Fruit fly (Drosophila melanogaster) whole organism, adult: ENCODE data around the gene Gr98a.

Experiments
- CG11617 ChIP-seq: fragments of 200-800 bp; sonication (Bioruptor generic); optimal IDR thresholded peaks from 2 replicates; lab custom pipeline; 2017; ENCODE audit warnings: mild to moderate bottlenecking, missing biosample characterization, missing genetic modification reagents, missing genetic modification characterization
- CG1620 ChIP-seq: fragments of 200-800 bp; sonication (Bioruptor generic); optimal IDR thresholded peaks from 2 replicates; lab custom pipeline; 2016; ENCODE audit warnings: missing biosample characterization, missing genetic modification characterization
- CG33017 ChIP-seq: fragments of 200-800 bp; sonication (Bioruptor generic); optimal IDR thresholded peaks from 2 replicates; lab custom pipeline; 2018; ENCODE audit warnings: missing biosample characterization, mild to moderate bottlenecking, missing genetic modification characterization, moderate library complexity
- CG7045 ChIP-seq: fragments of 200-800 bp; sonication (Bioruptor generic); optimal IDR thresholded peaks from 2 replicates; lab custom pipeline; 2017; ENCODE audit warnings: missing biosample characterization, mild to moderate bottlenecking, missing genetic modification characterization
- CG7101 ChIP-seq: fragments of 200-800 bp; sonication (Bioruptor generic); optimal IDR thresholded peaks from 2 replicates; lab custom pipeline; 2018; ENCODE audit warnings: missing biosample characterization, mild to moderate bottlenecking, missing genetic modification characterization, moderate library complexity
- Crg-1 ChIP-seq: fragments of 200-800 bp; sonication (Bioruptor generic); optimal IDR thresholded peaks from 2 replicates; lab custom pipeline; 2016; ENCODE audit warnings: missing biosample characterization, missing genetic modification characterization
- Hr96 ChIP-seq: fragments of 200-800 bp; sonication (Bioruptor generic); optimal IDR thresholded peaks from 2 replicates; lab custom pipeline; 2016; ENCODE audit warnings: missing biosample characterization, missing genetic modification characterization
- bab1 ChIP-seq: fragments of 200-800 bp; sonication (Bioruptor generic); optimal IDR thresholded peaks from 3 replicates; lab custom pipeline; 2019; ENCODE audit warnings: missing biosample characterization, mild to moderate bottlenecking, missing genetic modification characterization, moderate library complexity
- cic ChIP-seq: fragments of 200-800 bp; sonication (Bioruptor generic); optimal IDR thresholded peaks from 2 replicates; lab custom pipeline; 2017; ENCODE audit warnings: missing biosample characterization, mild to moderate bottlenecking, missing genetic modification characterization, moderate library complexity
- pad ChIP-seq: fragments of 200-800 bp; sonication (Bioruptor generic); optimal IDR thresholded peaks from 3 replicates; lab custom pipeline; 2017; ENCODE audit warnings: missing biosample characterization, missing genetic modification characterization, mild to moderate bottlenecking, moderate library complexity, missing genetic modification reagents

- TF ChIP-seq CG7045 (GFP tag; lab: Kevin White, UChicago) (no peak), CG7101 (tag; lab: Kevin White, UChicago) (no peak), pad (GFP tag; lab: Kevin White, UChicago) (no peak), cic (GFP tag; lab: Kevin White, UChicago) (no peak), bab1 (GFP tag; lab: Kevin White, UChicago) (no peak), CG33017 (no peak), Hr96 (GFP tag; lab: Kevin White, UChicago) (no peak), CG1620 (GFP tag; lab: Kevin White, UChicago) (no peak), CG11617 (GFP tag; lab: Kevin White, UChicago) (no peak), Crg-1 (GFP tag; lab: Kevin White, UChicago) (no peak)
Measured at dm6 chr3R:27502856-27503255, 15.1 kb downstream of the Gr98a start, which contains the start of gene CG5402.
